Worm (Caenorhabditis elegans): ENCODE data around the gene Y59H11AM.1.

The Y59H11AM.1 gene

DNA sequence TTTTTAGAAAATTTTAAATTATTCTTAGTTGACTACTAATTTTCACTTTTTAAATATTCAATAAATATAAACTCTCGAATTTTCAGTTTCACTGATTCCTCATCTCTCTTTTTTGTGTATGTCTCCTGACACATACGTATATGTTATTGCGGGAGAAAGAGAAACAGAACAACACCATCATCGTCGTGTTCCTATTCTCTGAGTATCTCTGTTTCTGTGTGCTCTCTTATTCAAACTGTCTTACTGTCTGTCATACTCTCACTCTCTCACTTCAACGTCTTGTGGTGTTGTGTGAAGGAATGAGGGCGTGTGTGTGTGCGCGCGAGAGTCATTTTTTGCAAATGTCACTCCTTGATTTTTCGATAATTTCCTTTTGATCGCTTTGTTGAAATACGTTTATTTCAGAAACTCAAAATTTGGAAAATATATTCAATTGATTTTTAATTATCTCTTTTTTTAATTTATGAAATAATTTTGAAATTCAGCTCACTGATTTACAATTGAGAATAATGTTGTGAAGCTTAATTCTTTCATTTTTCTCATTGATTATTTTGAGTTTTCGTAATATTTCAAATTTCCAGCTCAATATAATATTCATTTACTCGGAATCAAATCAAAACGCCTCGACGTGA lies 49.0 kb downstream of the Y59H11AM.1 start, which contains the start of gene lin-49 (continued):
- no peak for TF ChIP-seq ces-1 (GFP tag; optimal IDR thresholded peaks at IDR 0.05)
- no peak for TF ChIP-seq ZK546.5 (tag; optimal IDR thresholded peaks at IDR 0.05)
- no peak for TF ChIP-seq T26A8.4 (GFP tag; IDR thresholded peaks at IDR 0.05)
- TF ChIP-seq sdz-12 (GFP tag; optimal IDR thresholded peaks at IDR 0.05) = no peak
- peak; percentile 97 for TF ChIP-seq hlh-30 (tag; optimal IDR thresholded peaks at IDR 0.05; ENCODE audit: insufficient read depth)
- TF ChIP-seq arid-1 (GFP tag; conservative IDR thresholded peaks at IDR 0.05) = 0 out of 2 replicates have a peak, but pooled peaks have one; percentile 11
- peak; percentile 84 for TF ChIP-seq nhr-28 (tag; optimal IDR thresholded peaks at IDR 0.05)
- no peak for TF ChIP-seq lin-15B (tag; optimal IDR thresholded peaks at IDR 0.05)
- TF ChIP-seq duxl-1 (tag; optimal IDR thresholded peaks at IDR 0.05; ENCODE audit: poor library complexity) = no peak
- TF ChIP-seq attf-4 (tag; optimal IDR thresholded peaks at IDR 0.05) = no peak
- 0 out of 2 replicates have a peak, but pooled peaks have one; percentile 42 for TF ChIP-seq ctbp-1 (GFP tag; IDR thresholded peaks at IDR 0.05)
- no peak for TF ChIP-seq lim-7 (GFP tag; IDR thresholded peaks at IDR 0.05)
- no peak for TF ChIP-seq Y48G9A.11 (GFP tag; IDR thresholded peaks at IDR 0.05)
- TF ChIP-seq fos-1 (tag; optimal IDR thresholded peaks at IDR 0.05) = no peak
- TF ChIP-seq egl-27 (tag; optimal IDR thresholded peaks at IDR 0.05) = no peak
- no peak for TF ChIP-seq F44E2.7 (GFP tag; IDR thresholded peaks at IDR 0.05)
- TF ChIP-seq T20F7.1 (GFP tag; optimal IDR thresholded peaks at IDR 0.05) = peak; percentile 58
- no peak for TF ChIP-seq nhr-237 (tag; optimal IDR thresholded peaks at IDR 0.05)
- TF ChIP-seq unc-62 (GFP tag; optimal IDR thresholded peaks at IDR 0.05 in 1 of 2) = peak in 1 of 2 experiments; percentile 10
- TF ChIP-seq unc-62 (tag; optimal IDR thresholded peaks at IDR 0.05) = no peak
- no peak for TF ChIP-seq unc-39 (tag; optimal IDR thresholded peaks at IDR 0.05)
- TF ChIP-seq ceh-82 (tag; optimal IDR thresholded peaks at IDR 0.05) = no peak
- no peak for TF ChIP-seq Y75B8A.6 (GFP tag; IDR thresholded peaks at IDR 0.05)
- TF ChIP-seq lin-39 (tag; optimal IDR thresholded peaks at IDR 0.05) = no peak
- peak; percentile 62 for TF ChIP-seq dmd-6 (GFP tag; IDR thresholded peaks at IDR 0.05)
- no peak for TF ChIP-seq F49E8.2 (tag; optimal IDR thresholded peaks at IDR 0.05; ENCODE audit: borderline replicate concordance)
- peak; percentile 20 for TF ChIP-seq nhr-102 (tag; optimal IDR thresholded peaks at IDR 0.05)
- no peak for TF ChIP-seq skn-1 (tag; optimal IDR thresholded peaks at IDR 0.05)
- no peak for TF ChIP-seq lir-3 (tag; optimal IDR thresholded peaks at IDR 0.05)
- TF ChIP-seq madf-9 (GFP tag; conservative IDR thresholded peaks at IDR 0.05) = no peak
- TF ChIP-seq nhr-77 (tag; optimal IDR thresholded peaks at IDR 0.05) = peak; percentile 62
- TF ChIP-seq fkh-10 (GFP tag; optimal IDR thresholded peaks at IDR 0.05) = peak; percentile 1
- TF ChIP-seq nhr-11 (tag; optimal IDR thresholded peaks at IDR 0.05) = peak; percentile 7
- TF ChIP-seq dpl-1 (GFP tag; optimal IDR thresholded peaks at IDR 0.05) = peak; percentile 40
- no peak for TF ChIP-seq D1046.2 (GFP tag; IDR thresholded peaks at IDR 0.05)
- TF ChIP-seq snpc-1.2 (GFP tag; IDR thresholded peaks at IDR 0.05) = no peak
- peak; percentile 41 for TF ChIP-seq nhr-25 (tag; optimal IDR thresholded peaks at IDR 0.05; ENCODE audit: borderline replicate concordance, insufficient read depth)
- TF ChIP-seq nhr-41 (GFP tag; IDR thresholded peaks at IDR 0.05) = no peak
- TF ChIP-seq pqm-1 (tag; optimal IDR thresholded peaks at IDR 0.05) = no peak
- no peak for TF ChIP-seq php-3 (GFP tag; IDR thresholded peaks at IDR 0.05)
- TF ChIP-seq daf-8 (GFP tag; IDR thresholded peaks at IDR 0.05) = no peak
- TF ChIP-seq hif-1 (tag; optimal IDR thresholded peaks at IDR 0.05) = peak in 1 of 2 experiments; percentile 38
- TF ChIP-seq nhr-76 (tag; optimal IDR thresholded peaks at IDR 0.05) = no peak
- TF ChIP-seq lsy-2 (tag; optimal IDR thresholded peaks at IDR 0.05) = peak; percentile 43 to 82
- no peak for TF ChIP-seq ama-1 (optimal IDR thresholded peaks at IDR 0.05)
- TF ChIP-seq zfp-2 (tag; optimal IDR thresholded peaks at IDR 0.05) = no peak
- TF ChIP-seq zfp-3 (GFP tag; conservative IDR thresholded peaks at IDR 0.05) = no peak
- TF ChIP-seq mxl-2 (GFP tag; conservative IDR thresholded peaks at IDR 0.05) = no peak
- no peak for TF ChIP-seq aha-1 (tag)
- no peak for TF ChIP-seq dmd-9 (GFP tag; IDR thresholded peaks at IDR 0.05)
- peak; percentile 44 for TF ChIP-seq lin-38 (GFP tag; IDR thresholded peaks at IDR 0.05)

All from whole organism, L4 larva.